Worm (Caenorhabditis elegans) whole organism, L1 larva: Measurements from ENCODE around the gene fkb-1.

Experiments
- aha-1 ChIP-seq: fragments of 150-350 bp; optimal IDR thresholded peaks from 2 replicates; lab custom pipeline; 2014; ENCODE audit warnings: missing biosample characterization, missing genetic modification characterization
- ceh-82 ChIP-seq, 3 experiments: fragments of 150-350 bp in 1 of 3; sonication (generic microtip) in 2 of 3; optimal IDR thresholded peaks; 2 replicates each; lab custom pipeline; 2014 to 2017; ENCODE audit warnings: missing biosample characterization in 3 of 3, missing genetic modification characterization in 3 of 3
- nhr-19 ChIP-seq: fragments of 200-800 bp; sonication (Bioruptor generic); conservative IDR thresholded peaks from 2 replicates; pipeline ENCODE4 v1.3.6; 2022; ENCODE audit warnings: missing genetic modification characterization, missing compliant biosample characterization
- nhr-28 ChIP-seq: fragments of 150-350 bp; optimal IDR thresholded peaks from 2 replicates; lab custom pipeline; 2014; ENCODE audit warnings: missing biosample characterization, missing genetic modification characterization
- pag-3 ChIP-seq: sonication (generic microtip); optimal IDR thresholded peaks from 2 replicates; lab custom pipeline; 2017; ENCODE audit warnings: missing genetic modification characterization, mild to moderate bottlenecking, missing compliant biosample characterization, antibody characterized with exemption, borderline replicate concordance; ENCODE audit not compliant: insufficient read depth

ce11 chrIV:11004273-11004672 is 32.1 kb upstream of the fkb-1 start, which contains the start of gene F13H10.1:
- TF ChIP-seq ceh-82 (tag; optimal IDR thresholded peaks at IDR 0.05; lab: Kevin White, UChicago): no peak
- TF ChIP-seq nhr-28: no peak
- no peak for TF ChIP-seq nhr-19 (GFP tag; lab: Robert Waterston, UW)
- no peak for TF ChIP-seq aha-1
- TF ChIP-seq pag-3: no peak
